Fruit fly (Drosophila melanogaster) whole organism, wandering third instar larva: ENCODE results near the gene CG14282.

Experiments
- Abd-B ChIP-seq: fragments of >200 bp; optimal IDR thresholded peaks from 2 replicates; lab custom pipeline; 2017; ENCODE audit warnings: missing biosample characterization, missing genetic modification characterization
- CG32264 ChIP-seq: fragments of 200-800 bp; sonication (Bioruptor generic); optimal IDR thresholded peaks from 2 replicates; lab custom pipeline; 2016; ENCODE audit warnings: missing biosample characterization, missing genetic modification characterization
- CG9705 ChIP-seq: fragments of 200-800 bp; sonication (Bioruptor generic); optimal IDR thresholded peaks from 2 replicates; lab custom pipeline; 2018; ENCODE audit warnings: missing biosample characterization, mild to moderate bottlenecking, missing genetic modification characterization
- CrebA ChIP-seq: fragments of 200-800 bp; sonication (Bioruptor generic); optimal IDR thresholded peaks from 2 replicates; lab custom pipeline; 2016; ENCODE audit warnings: missing biosample characterization, mild to moderate bottlenecking, missing genetic modification characterization, borderline replicate concordance
- Dfd ChIP-seq: fragments of >200 bp; optimal IDR thresholded peaks from 2 replicates; lab custom pipeline; 2017; ENCODE audit warnings: missing biosample characterization, missing genetic modification characterization
- Dif ChIP-seq: fragments of 200-275, 200-300 bp; sonication (Bioruptor generic); optimal IDR thresholded peaks from 2 replicates; lab custom pipeline; 2018; ENCODE audit warnings: missing biosample characterization, missing genetic modification characterization; ENCODE audit not compliant: partially characterized antibody
- GATAd ChIP-seq: sonication (Bioruptor generic); optimal IDR thresholded peaks from 2 replicates; lab custom pipeline; 2016; ENCODE audit warnings: missing biosample characterization, missing genetic modification characterization
- HLH106 ChIP-seq: fragments of 200-800 bp; optimal IDR thresholded peaks from 3 replicates; lab custom pipeline; 2019; ENCODE audit warnings: missing biosample characterization, mild to moderate bottlenecking, missing genetic modification characterization, moderate library complexity
- Hnf4 ChIP-seq: fragments of 200-800 bp; sonication (Bioruptor generic); optimal IDR thresholded peaks from 2 replicates; lab custom pipeline; 2016; ENCODE audit warnings: missing biosample characterization, mild to moderate bottlenecking, missing genetic modification characterization
- Hr78 ChIP-seq: fragments of >200 bp; optimal IDR thresholded peaks from 2 replicates; lab custom pipeline; 2017; ENCODE audit warnings: missing biosample characterization, missing genetic modification characterization
- Hr83 ChIP-seq: fragments of 200-300 bp; sonication (Bioruptor generic); optimal IDR thresholded peaks from 2 replicates; lab custom pipeline; 2016; ENCODE audit warnings: missing biosample characterization, mild to moderate bottlenecking, missing genetic modification characterization, moderate library complexity; ENCODE audit not compliant: poor library complexity, severe bottlenecking
- Jra ChIP-seq: sonication (Bioruptor generic); optimal IDR thresholded peaks from 2 replicates; lab custom pipeline; 2016; ENCODE audit warnings: missing biosample characterization, missing genetic modification characterization
- Mio ChIP-seq: sonication (Bioruptor generic); optimal IDR thresholded peaks from 2 replicates; lab custom pipeline; 2016; ENCODE audit warnings: missing biosample characterization, missing genetic modification characterization
- Myc ChIP-seq: fragments of >200 bp; optimal IDR thresholded peaks from 2 replicates; lab custom pipeline; 2017
- N ChIP-seq: fragments of >200 bp; optimal IDR thresholded peaks from 2 replicates; lab custom pipeline; 2018; ENCODE audit warnings: missing biosample characterization, missing external identifiers, missing genetic modification characterization
- OdsH ChIP-seq: fragments of 200-800 bp; sonication (Bioruptor generic); optimal IDR thresholded peaks from 2 replicates; lab custom pipeline; 2016; ENCODE audit warnings: missing biosample characterization, mild to moderate bottlenecking, missing genetic modification characterization
- Rel ChIP-seq, 2 experiments: fragments of 200-800 bp; sonication (Bioruptor generic) in 1 of 2; optimal IDR thresholded peaks; 2 replicates in 1 of 2; 3 replicates in 1 of 2; lab custom pipeline; 2016 to 2019; ENCODE audit warnings: mild to moderate bottlenecking in 2 of 2, missing biosample characterization in 2 of 2, missing genetic modification characterization in 2 of 2, moderate library complexity in 1 of 2
- Sp1 ChIP-seq: fragments of 200-800 bp; sonication (Bioruptor generic); optimal IDR thresholded peaks from 3 replicates; lab custom pipeline; 2019; ENCODE audit warnings: missing biosample characterization, mild to moderate bottlenecking, missing genetic modification characterization, moderate library complexity
- Vsx2 ChIP-seq: fragments of 200-300, 225-300 bp; sonication (Bioruptor generic); optimal IDR thresholded peaks from 2 replicates; lab custom pipeline; 2018; ENCODE audit warnings: missing biosample characterization, missing genetic modification characterization; ENCODE audit not compliant: partially characterized antibody
- br ChIP-seq: fragments of 200-800 bp; sonication (Bioruptor generic); optimal IDR thresholded peaks from 2 replicates; lab custom pipeline; 2016; ENCODE audit warnings: missing biosample characterization, missing genetic modification characterization
- brk ChIP-seq: fragments of 200-800 bp; sonication (Bioruptor generic); optimal IDR thresholded peaks from 2 replicates; lab custom pipeline; 2016; ENCODE audit warnings: missing biosample characterization, mild to moderate bottlenecking, missing genetic modification characterization
- dl ChIP-seq, 2 experiments: fragments of 175-275, 200-275 bp in 1 of 2; fragments of 200-275 bp in 1 of 2; sonication (Bioruptor generic); optimal IDR thresholded peaks; lab custom pipeline; 2018; ENCODE audit warnings: mild to moderate bottlenecking in 2 of 2, missing biosample characterization in 2 of 2, missing genetic modification characterization in 2 of 2, moderate library complexity in 2 of 2; ENCODE audit not compliant: partially characterized antibody in 2 of 2, insufficient read depth in 1 of 2
- dmrt93B ChIP-seq: fragments of 200-800 bp; sonication (Bioruptor generic); optimal IDR thresholded peaks from 2 replicates; lab custom pipeline; 2018; ENCODE audit warnings: missing biosample characterization, mild to moderate bottlenecking, missing genetic modification characterization
- dsf ChIP-seq: sonication (Bioruptor generic); optimal IDR thresholded peaks from 2 replicates; lab custom pipeline; 2016; ENCODE audit warnings: missing biosample characterization, missing genetic modification characterization, borderline replicate concordance
- ey ChIP-seq: fragments of 200-800 bp; sonication (Bioruptor generic); optimal IDR thresholded peaks from 2 replicates; lab custom pipeline; 2016; ENCODE audit warnings: missing biosample characterization, missing genetic modification characterization
- foxo ChIP-seq, 2 experiments: fragments of 200-800 bp; sonication (Bioruptor generic); optimal IDR thresholded peaks; 2 replicates in 1 of 2; 3 replicates in 1 of 2; lab custom pipeline; 2016 to 2017; ENCODE audit warnings: missing biosample characterization in 2 of 2, missing genetic modification characterization in 2 of 2
- fru ChIP-seq: fragments of 200-800 bp; sonication (Bioruptor generic); optimal IDR thresholded peaks from 3 replicates; lab custom pipeline; 2016; ENCODE audit warnings: missing biosample characterization, mild to moderate bottlenecking, missing genetic modification characterization
- h ChIP-seq: fragments of 200-800 bp; sonication (Bioruptor generic); optimal IDR thresholded peaks from 3 replicates; lab custom pipeline; 2016; ENCODE audit warnings: missing biosample characterization, mild to moderate bottlenecking, missing genetic modification characterization
- lola ChIP-seq: fragments of >200 bp; optimal IDR thresholded peaks from 2 replicates; lab custom pipeline; 2017; ENCODE audit warnings: missing biosample characterization, missing genetic modification characterization
- pan ChIP-seq: fragments of >200 bp; optimal IDR thresholded peaks from 2 replicates; lab custom pipeline; 2017
- psq ChIP-seq: fragments of 200-800 bp; sonication (Bioruptor generic); optimal IDR thresholded peaks from 3 replicates; lab custom pipeline; 2017; ENCODE audit warnings: missing biosample characterization, mild to moderate bottlenecking, missing genetic modification characterization, moderate library complexity
- rgr ChIP-seq: fragments of 200-800 bp; sonication (Bioruptor generic); optimal IDR thresholded peaks from 3 replicates; lab custom pipeline; 2016; ENCODE audit warnings: missing biosample characterization, mild to moderate bottlenecking, missing genetic modification characterization
- sage ChIP-seq: fragments of 200-800 bp; sonication (Bioruptor generic); optimal IDR thresholded peaks from 2 replicates; lab custom pipeline; 2016; ENCODE audit warnings: missing biosample characterization, mild to moderate bottlenecking, missing genetic modification characterization
- sv ChIP-seq: fragments of 200-800 bp; sonication (Bioruptor generic); optimal IDR thresholded peaks from 3 replicates; lab custom pipeline; 2016; ENCODE audit warnings: missing biosample characterization, missing genetic modification characterization
- tai ChIP-seq: sonication (Bioruptor generic); optimal IDR thresholded peaks from 2 replicates; lab custom pipeline; 2016; ENCODE audit warnings: missing biosample characterization, missing genetic modification characterization
- woc ChIP-seq: sonication (Bioruptor generic); optimal IDR thresholded peaks from 2 replicates; lab custom pipeline; 2016; ENCODE audit warnings: missing biosample characterization, mild to moderate bottlenecking, missing genetic modification characterization

CG14282 gene

DNA sequence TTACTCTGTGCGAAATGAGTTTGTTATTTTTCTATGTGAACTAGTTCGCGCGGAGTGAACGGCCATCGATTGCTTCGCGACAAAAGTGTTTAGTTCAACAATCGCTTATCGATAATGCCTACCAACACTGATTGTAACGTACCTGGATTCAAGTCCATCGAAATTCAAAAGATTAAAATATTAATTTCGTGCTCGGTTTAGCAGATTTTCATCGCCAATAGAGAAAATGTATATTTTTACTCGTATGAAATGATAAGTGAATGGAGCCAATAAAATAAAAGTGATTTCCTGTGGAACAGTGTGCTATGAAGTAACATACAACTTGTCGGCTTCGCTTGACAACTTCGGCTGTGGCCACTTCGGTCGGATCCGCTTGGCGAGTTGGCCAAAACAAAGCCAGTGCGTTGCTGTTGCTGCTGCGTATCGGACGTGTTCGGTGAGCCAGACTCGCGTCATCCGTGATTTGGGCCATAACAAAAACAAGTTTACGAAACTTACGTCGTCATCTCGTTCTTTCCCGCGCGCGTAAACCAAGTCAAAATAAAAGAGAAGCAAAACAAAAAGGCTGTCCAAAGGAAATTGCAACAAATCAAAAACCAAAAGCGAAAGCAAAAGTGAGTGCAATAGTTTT is 3.6 kb downstream of the CG14282 start, which contains the start of the genes CG5555 and myd:
Gene CG5555, minus strand, starts transcription at position 276 of the 631 bp plus-strand sequence.
Gene myd, plus strand, starts transcription at position 397 of the 631 bp plus-strand sequence.
- TF ChIP-seq brk (GFP tag; lab: Kevin White, UChicago): peak; percentile 80
- TF ChIP-seq sv (GFP tag; lab: Kevin White, UChicago): peak; percentile 10
- peak; percentile 7 for TF ChIP-seq GATAd (GFP tag; lab: Kevin White, UChicago)
- peak; percentile 51 for TF ChIP-seq Dif (GFP tag; lab: Kevin White, UChicago)
- peak in 1 of 2 experiments; percentile 62 for TF ChIP-seq foxo (GFP tag; optimal IDR thresholded peaks at IDR 0.05; lab: Kevin White, UChicago)
- TF ChIP-seq tai: peak; percentile 78
- peak; percentile 20 for TF ChIP-seq Vsx2
- peak; percentile 27 for TF ChIP-seq woc
- no peak for TF ChIP-seq Mio (GFP tag; lab: Kevin White, UChicago)
- no peak for TF ChIP-seq Abd-B
- no peak for TF ChIP-seq Hr78 (GFP tag; lab: Kevin White, UChicago)
- TF ChIP-seq fru: peak; percentile 90
- TF ChIP-seq Jra (GFP tag; lab: Kevin White, UChicago): peak; percentile 47
- TF ChIP-seq Hnf4 (GFP tag; lab: Kevin White, UChicago): peak; percentile 78
- TF ChIP-seq dsf (GFP tag; lab: Kevin White, UChicago): peak; percentile 39
- peak; percentile 30 for TF ChIP-seq sage (GFP tag; lab: Kevin White, UChicago)
- TF ChIP-seq Dfd (GFP tag; lab: Kevin White, UChicago): no peak
- TF ChIP-seq ey (GFP tag; lab: Kevin White, UChicago): peak; percentile 68
- TF ChIP-seq psq (GFP tag; lab: Kevin White, UChicago): peak; percentile 77
- peak; percentile 72 for TF ChIP-seq rgr (GFP tag; lab: Kevin White, UChicago)
- TF ChIP-seq N: no peak
- TF ChIP-seq CrebA (GFP tag; lab: Kevin White, UChicago): peak; percentile 32
- peak; percentile 54 for TF ChIP-seq CG32264 (GFP tag; lab: Kevin White, UChicago)
- TF ChIP-seq OdsH: peak; percentile 64
- TF ChIP-seq h (GFP tag; lab: Kevin White, UChicago): peak; percentile 82
- TF ChIP-seq br (GFP tag; lab: Kevin White, UChicago): peak; percentile 64
- no peak for TF ChIP-seq Rel (GFP tag; optimal IDR thresholded peaks at IDR 0.05; lab: Kevin White, UChicago)
- peak; percentile 39 for TF ChIP-seq Rel (tag; optimal IDR thresholded peaks at IDR 0.05; lab: Kevin White, UChicago)
- TF ChIP-seq lola: no peak
- TF ChIP-seq HLH106: peak; percentile 52
- TF ChIP-seq Sp1 (GFP tag; lab: Kevin White, UChicago): peak; percentile 54
- TF ChIP-seq Hr83: no peak
- TF ChIP-seq dl (GFP tag; optimal IDR thresholded peaks at IDR 0.05; lab: Kevin White, UChicago; ENCODE audit: insufficient read depth in 1 of 2, partially characterized antibody in 2 of 2): no peak

DNA sequence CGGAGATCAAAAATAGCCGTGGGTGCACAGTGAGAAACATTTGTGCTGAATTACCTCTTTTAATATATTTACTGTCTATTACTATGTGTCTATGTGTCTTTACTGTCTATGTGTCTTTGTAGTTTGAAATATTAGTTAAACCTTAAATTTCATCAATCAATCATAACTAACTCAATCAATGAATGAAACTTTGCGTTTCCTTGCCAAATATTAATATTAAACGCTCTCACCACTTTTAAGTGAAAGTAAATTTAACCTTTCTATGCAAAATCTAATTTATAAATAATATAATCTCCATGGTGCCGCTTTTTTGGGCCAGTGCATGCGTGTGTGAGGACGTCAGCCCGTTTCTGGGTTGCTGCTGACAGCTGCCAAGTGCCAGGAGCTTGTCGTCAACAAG is 4.4 kb downstream of the CG14282 start:
- TF ChIP-seq CrebA (GFP tag; lab: Kevin White, UChicago) (no peak), sage (GFP tag; lab: Kevin White, UChicago) (no peak), fru (peak; percentile 68), Hr83 (no peak), dsf (GFP tag; lab: Kevin White, UChicago) (no peak), Abd-B (no peak), ey (GFP tag; lab: Kevin White, UChicago) (peak; percentile 61), pan (lab: Kevin White, UChicago) (no peak), psq (GFP tag; lab: Kevin White, UChicago) (no peak), dmrt93B (peak; percentile 58), tai (peak; percentile 25), Dfd (GFP tag; lab: Kevin White, UChicago) (no peak), N (no peak), Dif (GFP tag; lab: Kevin White, UChicago) (no peak), Hnf4 (GFP tag; lab: Kevin White, UChicago) (peak; percentile 14), rgr (GFP tag; lab: Kevin White, UChicago) (peak; percentile 62), h (GFP tag; lab: Kevin White, UChicago) (peak; percentile 84), GATAd (GFP tag; lab: Kevin White, UChicago) (no peak), dl (GFP tag; optimal IDR thresholded peaks at IDR 0.05; lab: Kevin White, UChicago; ENCODE audit: insufficient read depth in 1 of 2, partially characterized antibody in 2 of 2) (no peak), woc (peak; percentile 42), brk (GFP tag; lab: Kevin White, UChicago) (peak; percentile 5), Rel (GFP tag; optimal IDR thresholded peaks at IDR 0.05; lab: Kevin White, UChicago) (no peak), Rel (tag; optimal IDR thresholded peaks at IDR 0.05; lab: Kevin White, UChicago) (no peak), br (GFP tag; lab: Kevin White, UChicago) (peak; percentile 56), CG9705 (peak; percentile 18), Myc (lab: Kevin White, UChicago) (no peak), OdsH (peak; percentile 73), HLH106 (peak; percentile 68), Jra (GFP tag; lab: Kevin White, UChicago) (no peak), CG32264 (GFP tag; lab: Kevin White, UChicago) (no peak), Sp1 (GFP tag; lab: Kevin White, UChicago) (peak; percentile 68), Vsx2 (no peak), Hr78 (GFP tag; lab: Kevin White, UChicago) (no peak), foxo (GFP tag; optimal IDR thresholded peaks at IDR 0.05; lab: Kevin White, UChicago) (peak in 1 of 2 experiments; percentile 70)
